Worm (Caenorhabditis elegans) whole organism, L4 larva: Measurements from ENCODE around the gene R02D5.24.

Experiments used
- F37D6.2 ChIP-seq: sonication (generic microtip); optimal IDR thresholded peaks from 2 replicates; lab custom pipeline; 2016; ENCODE audit warnings: mild to moderate bottlenecking, missing genetic modification characterization, missing compliant biosample characterization
- F44E2.7 ChIP-seq: fragments of 200-800 bp; sonication (Bioruptor generic); IDR thresholded peaks from 2 replicates; pipeline ENCODE4 v2.1.2; 2022; ENCODE audit warnings: missing genetic modification characterization, missing compliant biosample characterization
- ama-1 ChIP-seq: fragments of 150-350 bp; optimal IDR thresholded peaks from 2 replicates; lab custom pipeline; 2014; ENCODE audit warnings: inconsistent platforms, mixed read lengths
- attf-4 ChIP-seq: sonication (generic microtip); optimal IDR thresholded peaks from 3 replicates; lab custom pipeline; 2017; ENCODE audit warnings: missing biosample characterization, missing genetic modification characterization
- ceh-28 ChIP-seq: fragments of 150-350 bp; optimal IDR thresholded peaks from 2 replicates; lab custom pipeline; 2014; ENCODE audit warnings: missing biosample characterization, missing genetic modification reagents, missing genetic modification characterization
- ceh-62 ChIP-seq: sonication (generic microtip); optimal IDR thresholded peaks from 2 replicates; lab custom pipeline; 2017; ENCODE audit warnings: missing biosample characterization, missing genetic modification characterization
- ceh-82 ChIP-seq: sonication (generic microtip); optimal IDR thresholded peaks from 2 replicates; lab custom pipeline; 2017; ENCODE audit warnings: missing biosample characterization, missing genetic modification characterization
- daf-16 ChIP-seq, 3 experiments: sonication (generic microtip); optimal IDR thresholded peaks; 2 replicates each; lab custom pipeline; 2016 to 2017; ENCODE audit warnings: missing genetic modification characterization in 3 of 3, missing genetic modification reagents in 3 of 3, mild to moderate bottlenecking in 2 of 3, missing compliant biosample characterization in 2 of 3, missing biosample characterization in 1 of 3, moderate library complexity in 1 of 3
- dmd-6 ChIP-seq: fragments of 200-800 bp; sonication (Bioruptor generic); IDR thresholded peaks from 2 replicates; pipeline ENCODE4 v1.3.6; 2022; ENCODE audit warnings: missing genetic modification reagents, missing genetic modification characterization, missing compliant biosample characterization
- dpl-1 ChIP-seq: fragments of 150-350 bp; optimal IDR thresholded peaks from 2 replicates; lab custom pipeline; 2014; ENCODE audit warnings: missing biosample characterization, missing genetic modification reagents, missing genetic modification characterization
- dve-1 ChIP-seq: sonication (generic microtip); optimal IDR thresholded peaks from 2 replicates; lab custom pipeline; 2017; ENCODE audit warnings: antibody characterized with exemption, mild to moderate bottlenecking, missing genetic modification characterization, missing compliant biosample characterization; ENCODE audit not compliant: insufficient read depth
- fkh-10 ChIP-seq: fragments of 150-350 bp; optimal IDR thresholded peaks from 2 replicates; lab custom pipeline; 2014; ENCODE audit warnings: missing biosample characterization, missing genetic modification reagents, missing genetic modification characterization
- fos-1 ChIP-seq: fragments of 150-350 bp; optimal IDR thresholded peaks from 2 replicates; lab custom pipeline; 2014; ENCODE audit warnings: missing biosample characterization, missing genetic modification characterization
- gei-8 ChIP-seq: fragments of 200-800 bp; sonication (Bioruptor generic); optimal IDR thresholded peaks from 2 replicates; lab custom pipeline; 2018; ENCODE audit warnings: mild to moderate bottlenecking, missing genetic modification characterization, missing compliant biosample characterization
- hlh-30 ChIP-seq: sonication (generic microtip); optimal IDR thresholded peaks from 2 replicates; lab custom pipeline; 2017; ENCODE audit warnings: antibody characterized with exemption, mild to moderate bottlenecking, missing genetic modification characterization, missing compliant biosample characterization; ENCODE audit not compliant: insufficient read depth
- lim-7 ChIP-seq: fragments of 200-800 bp; sonication (Bioruptor generic); IDR thresholded peaks from 2 replicates; pipeline ENCODE4 v1.3.6; 2022; ENCODE audit warnings: missing genetic modification characterization, missing compliant biosample characterization
- lin-15B ChIP-seq: fragments of 150-350 bp; sonication (generic microtip); optimal IDR thresholded peaks from 3 replicates; lab custom pipeline; 2014; ENCODE audit warnings: missing biosample characterization, missing genetic modification characterization
- lin-38 ChIP-seq: fragments of 200-800 bp; sonication (Bioruptor generic); IDR thresholded peaks from 2 replicates; pipeline ENCODE4 v1.3.6; 2022; ENCODE audit warnings: missing genetic modification reagents, missing genetic modification characterization, missing compliant biosample characterization
- lir-3 ChIP-seq: sonication (generic microtip); optimal IDR thresholded peaks from 2 replicates; lab custom pipeline; 2016; ENCODE audit warnings: mild to moderate bottlenecking, missing genetic modification characterization, missing compliant biosample characterization
- madf-5 ChIP-seq, 2 experiments: fragments of 200-800 bp; sonication (Bioruptor generic); IDR thresholded peaks; 2 replicates each; pipeline ENCODE4 v1.3.6; 2022; ENCODE audit warnings: missing compliant biosample characterization in 2 of 2, missing genetic modification characterization in 2 of 2
- mes-2 ChIP-seq: sonication (generic microtip); optimal IDR thresholded peaks from 2 replicates; lab custom pipeline; 2016; ENCODE audit warnings: missing genotype, mild to moderate bottlenecking, missing genetic modification characterization, missing compliant biosample characterization; ENCODE audit not compliant: poor library complexity, severe bottlenecking
- nhr-102 ChIP-seq: sonication (generic microtip); optimal IDR thresholded peaks from 2 replicates; lab custom pipeline; 2016; ENCODE audit warnings: mild to moderate bottlenecking, missing genetic modification characterization, moderate library complexity, missing compliant biosample characterization
- nhr-111 ChIP-seq: fragments of 200-800 bp; sonication (Bioruptor generic); optimal IDR thresholded peaks from 2 replicates; lab custom pipeline; 2018; ENCODE audit warnings: mild to moderate bottlenecking, missing genetic modification characterization, missing compliant biosample characterization
- nhr-25 ChIP-seq: sonication (generic microtip); optimal IDR thresholded peaks from 2 replicates; lab custom pipeline; 2017; ENCODE audit warnings: missing genetic modification characterization, mild to moderate bottlenecking, missing compliant biosample characterization, antibody characterized with exemption, moderate library complexity, borderline replicate concordance; ENCODE audit not compliant: insufficient read depth
- nhr-28 ChIP-seq: fragments of 150-350 bp; optimal IDR thresholded peaks from 2 replicates; lab custom pipeline; 2014; ENCODE audit warnings: missing biosample characterization, missing genetic modification characterization
- nhr-41 ChIP-seq: fragments of 200-800 bp; sonication (Bioruptor generic); IDR thresholded peaks from 2 replicates; pipeline ENCODE4 v1.3.6; 2022; ENCODE audit warnings: missing genetic modification reagents, missing genetic modification characterization, missing compliant biosample characterization
- nhr-42 ChIP-seq: fragments of 200-800 bp; sonication (Bioruptor generic); IDR thresholded peaks from 2 replicates; pipeline ENCODE4 v1.3.6; 2022; ENCODE audit warnings: missing genetic modification characterization, missing compliant biosample characterization
- nhr-48 ChIP-seq: sonication (generic microtip); optimal IDR thresholded peaks from 2 replicates; lab custom pipeline; 2016; ENCODE audit warnings: mild to moderate bottlenecking, missing genetic modification characterization, missing compliant biosample characterization
- nhr-6 ChIP-seq: fragments of 150-350 bp; optimal IDR thresholded peaks from 2 replicates; lab custom pipeline; 2014; ENCODE audit warnings: missing biosample characterization, missing genetic modification characterization
- pqm-1 ChIP-seq: sonication (generic microtip); optimal IDR thresholded peaks from 2 replicates; lab custom pipeline; 2017; ENCODE audit warnings: missing biosample characterization, missing genetic modification characterization
- rbr-2 ChIP-seq: sonication (generic microtip); optimal IDR thresholded peaks from 2 replicates; lab custom pipeline; 2016; ENCODE audit warnings: missing genotype, missing genetic modification characterization, missing compliant biosample characterization
- set-16 ChIP-seq: fragments of 200-800 bp; sonication (Bioruptor generic); IDR thresholded peaks from 2 replicates; pipeline ENCODE4 v1.3.6; 2022; ENCODE audit warnings: missing genetic modification reagents, missing genetic modification characterization, missing compliant biosample characterization
- skn-1 ChIP-seq: fragments of 150-350 bp; optimal IDR thresholded peaks from 2 replicates; lab custom pipeline; 2014; ENCODE audit warnings: missing biosample characterization, missing genetic modification characterization
- snpc-1.2 ChIP-seq: fragments of 200-800 bp; sonication (Bioruptor generic); IDR thresholded peaks from 2 replicates; pipeline ENCODE4 v1.3.6; 2022; ENCODE audit warnings: missing genetic modification reagents, missing genetic modification characterization, missing compliant biosample characterization
- spr-3 ChIP-seq: fragments of 200-800 bp; sonication (Bioruptor generic); optimal IDR thresholded peaks from 2 replicates; lab custom pipeline; 2018; ENCODE audit warnings: mild to moderate bottlenecking, missing genetic modification characterization, missing compliant biosample characterization
- zfp-2 ChIP-seq: sonication (generic microtip); optimal IDR thresholded peaks from 2 replicates; lab custom pipeline; 2016; ENCODE audit warnings: mild to moderate bottlenecking, missing genetic modification characterization, missing compliant biosample characterization
- zip-11 ChIP-seq: fragments of 200-800 bp; sonication (Bioruptor generic); IDR thresholded peaks from 2 replicates; pipeline ENCODE4 v1.3.6; 2022; ENCODE audit warnings: missing genetic modification characterization, missing compliant biosample characterization
- ztf-7 ChIP-seq: fragments of 150-350 bp; optimal IDR thresholded peaks from 2 replicates; lab custom pipeline; 2014; ENCODE audit warnings: missing biosample characterization, missing genetic modification characterization

Gene R02D5.24

DNA sequence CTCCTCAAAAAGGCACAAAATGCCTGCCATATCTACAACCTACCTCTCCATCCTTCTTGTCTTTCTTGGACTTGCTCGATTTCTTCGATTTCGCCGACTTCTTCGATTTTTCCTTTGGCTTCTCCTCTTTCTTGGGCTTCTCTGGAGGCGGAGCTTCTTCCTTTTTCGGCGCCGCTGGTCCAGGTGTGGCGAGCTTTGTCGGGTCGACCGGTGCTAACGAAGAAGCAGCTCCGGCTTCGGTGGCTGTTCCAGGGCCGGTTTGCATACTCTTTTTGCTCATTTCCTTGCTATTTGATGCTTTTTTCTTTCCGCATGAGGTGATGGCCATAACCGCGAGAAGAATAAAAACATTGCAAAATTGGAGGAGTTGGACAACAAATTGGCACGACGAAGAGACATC lies 20.6 kb upstream of the R02D5.24 start:
- TF ChIP-seq fos-1 (tag; lab: Kevin White, UChicago) (no peak), dpl-1 (GFP tag; lab: Kevin White, UChicago) (no peak), set-16 (GFP tag; lab: Robert Waterston, UW) (peak; percentile 83), F44E2.7 (GFP tag; lab: Robert Waterston, UW) (no peak), lir-3 (tag; lab: Kevin White, UChicago) (no peak), nhr-48 (tag; lab: Kevin White, UChicago) (no peak), ama-1 (lab: Kevin White, UChicago) (no peak), ceh-62 (tag; lab: Kevin White, UChicago) (no peak)

- TF ChIP-seq pqm-1 (peak; percentile 11), spr-3 (GFP tag; lab: Kevin White, UChicago) (no peak), lin-38 (GFP tag; lab: Robert Waterston, UW) (no peak), nhr-42 (GFP tag; lab: Robert Waterston, UW) (no peak), zfp-2 (tag; lab: Kevin White, UChicago) (no peak), ceh-82 (tag; lab: Kevin White, UChicago) (no peak), nhr-6 (tag; lab: Kevin White, UChicago) (no peak), F37D6.2 (no peak)
Observed at ce11 chrV:14481401-14481800, 19.7 kb upstream of the R02D5.24 start, which contains the start of gene R02D5.7. TSS of gene R02D5.7 (minus strand) at chrV:14481501.

- TF ChIP-seq lim-7 (GFP tag; lab: Robert Waterston, UW) (no peak), lin-15B (tag; lab: Kevin White, UChicago) (no peak), attf-4 (tag; lab: Kevin White, UChicago) (no peak), nhr-41 (GFP tag; lab: Robert Waterston, UW) (no peak), nhr-111 (GFP tag; lab: Kevin White, UChicago) (no peak), fkh-10 (GFP tag; lab: Kevin White, UChicago) (no peak), skn-1 (tag; lab: Kevin White, UChicago) (no peak), zip-11 (no peak), hlh-30 (no peak), ceh-28 (tag; lab: Kevin White, UChicago) (no peak), ceh-82 (tag; lab: Kevin White, UChicago) (no peak), nhr-102 (tag; lab: Kevin White, UChicago) (no peak), snpc-1.2 (GFP tag; lab: Robert Waterston, UW) (no peak), mes-2 (tag; lab: Kevin White, UChicago) (no peak), ztf-7 (tag; lab: Kevin White, UChicago) (no peak), nhr-25 (tag; lab: Kevin White, UChicago) (no peak), madf-5 (GFP tag; IDR thresholded peaks at IDR 0.05; lab: Robert Waterston, UW) (no peak), rbr-2 (no peak)
Observed at ce11 chrV:14481987-14482386, 19.2 kb upstream of the R02D5.24 start, which contains the start of gene R02D5.10. TSS of gene R02D5.10 (plus strand) at chrV:14482287.

DNA sequence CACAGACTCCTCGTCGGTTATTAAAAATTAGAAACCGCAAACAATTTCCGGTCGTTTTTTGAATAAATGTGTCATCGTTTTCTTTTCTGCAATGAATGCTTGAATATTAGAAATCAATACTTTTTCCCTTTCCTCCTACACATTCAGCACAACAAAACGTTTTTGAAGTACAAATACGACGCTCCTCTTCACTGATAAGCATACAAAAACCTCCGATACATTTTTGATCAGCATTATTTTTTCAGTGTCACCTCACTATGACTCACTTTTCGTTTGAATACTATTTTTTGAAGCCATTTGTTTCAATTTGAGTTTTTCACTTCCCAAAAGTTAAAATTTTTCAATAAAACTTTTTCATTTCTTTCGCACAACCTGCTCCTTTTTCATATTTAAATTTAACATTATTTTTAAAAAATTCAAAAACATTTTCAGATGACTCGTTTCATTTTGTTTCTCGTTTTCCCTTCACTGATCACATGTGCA lies 18.4 kb upstream of the R02D5.24 start, which contains the start of gene R02D5.3:
R02D5.3 (plus strand) TSS at position 433 of the 483 bp plus-strand sequence.
- TF ChIP-seq mes-2 (tag; lab: Kevin White, UChicago), result no peak
- no peak for TF ChIP-seq gei-8
- TF ChIP-seq daf-16 (GFP tag; optimal IDR thresholded peaks at IDR 0.05; lab: Kevin White, UChicago), result no peak
- TF ChIP-seq daf-16 (tag; optimal IDR thresholded peaks at IDR 0.05; lab: Kevin White, UChicago), result peak; percentile 32
- peak; percentile 32; the same call in 1 of the 2 replicates for TF ChIP-seq dmd-6 (GFP tag; lab: Robert Waterston, UW)
- TF ChIP-seq skn-1 (tag; lab: Kevin White, UChicago), result no peak
- TF ChIP-seq dve-1 (tag; lab: Kevin White, UChicago), result peak; percentile 52
- TF ChIP-seq nhr-28 (tag; lab: Kevin White, UChicago), result peak; percentile 90
- no peak for TF ChIP-seq ztf-7 (tag; lab: Kevin White, UChicago)
- peak; percentile 38 for TF ChIP-seq pqm-1
